Fruit fly (Drosophila melanogaster) whole organism, embryonic: ENCODE results near the gene L2HGDH.

ENCODE experiments used
- Abd-B ChIP-seq: fragments of 200-800 bp; sonication (Bioruptor generic); optimal IDR thresholded peaks from 2 replicates; lab custom pipeline; 2018; ENCODE audit warnings: missing biosample characterization, mild to moderate bottlenecking, missing genetic modification characterization, moderate library complexity
- CG10654 ChIP-seq: fragments of 200-800 bp; sonication (Bioruptor generic); optimal IDR thresholded peaks from 2 replicates; lab custom pipeline; 2016; ENCODE audit warnings: missing biosample characterization, missing genetic modification characterization
- CG11560 ChIP-seq: fragments of 200-800 bp; sonication (Bioruptor generic); IDR thresholded peaks from 3 replicates; pipeline ENCODE4 v1.3.6; 2022; ENCODE audit warnings: missing biosample characterization, missing genetic modification characterization
- CG12299 ChIP-seq: fragments of 200-800 bp; sonication (Bioruptor generic); optimal IDR thresholded peaks from 2 replicates; lab custom pipeline; 2018; ENCODE audit warnings: missing biosample characterization, mild to moderate bottlenecking, missing genetic modification characterization
- CG14441 ChIP-seq: fragments of 200-800 bp; sonication (Bioruptor generic); IDR thresholded peaks from 2 replicates; pipeline ENCODE4 v1.3.6; 2022; ENCODE audit warnings: missing biosample characterization, missing genetic modification characterization
- CG15269 ChIP-seq: fragments of 200-800 bp; sonication (Bioruptor generic); optimal IDR thresholded peaks from 2 replicates; lab custom pipeline; 2018; ENCODE audit warnings: missing biosample characterization, mild to moderate bottlenecking, missing genetic modification characterization, moderate library complexity
- CG1529 ChIP-seq: fragments of 200-800 bp; sonication (Bioruptor generic); optimal IDR thresholded peaks from 3 replicates; lab custom pipeline; 2018; ENCODE audit warnings: missing biosample characterization, missing genetic modification characterization
- CG15696 ChIP-seq: fragments of 200-800 bp; sonication (Bioruptor generic); optimal IDR thresholded peaks from 2 replicates; lab custom pipeline; 2019; ENCODE audit warnings: missing biosample characterization, mild to moderate bottlenecking, missing genetic modification characterization, moderate library complexity
- CG17186 ChIP-seq: fragments of 200-800 bp; sonication (Bioruptor generic); optimal IDR thresholded peaks from 3 replicates; lab custom pipeline; 2017; ENCODE audit warnings: missing biosample characterization, missing genetic modification reagents, missing genetic modification characterization
- CG1792 ChIP-seq: fragments of 200-800 bp; sonication (Bioruptor generic); optimal IDR thresholded peaks from 2 replicates; lab custom pipeline; 2016; ENCODE audit warnings: missing biosample characterization, missing genetic modification characterization
- CG2120 ChIP-seq: fragments of 200-800 bp; sonication (Bioruptor generic); optimal IDR thresholded peaks from 3 replicates; lab custom pipeline; 2016; ENCODE audit warnings: missing biosample characterization, missing genetic modification characterization
- CG2129 ChIP-seq: fragments of 200-800 bp; sonication (Bioruptor generic); IDR thresholded peaks from 2 replicates; pipeline ENCODE4 v1.3.6; 2022; ENCODE audit warnings: missing biosample characterization, missing genetic modification characterization; ENCODE audit not compliant: partially characterized antibody
- CG2199 ChIP-seq: fragments of 200-800 bp; sonication (Bioruptor generic); IDR thresholded peaks from 3 replicates; pipeline ENCODE4 v1.3.6; 2022; ENCODE audit warnings: missing biosample characterization, missing genetic modification characterization
- CG2889 ChIP-seq: fragments of 200-800 bp; sonication (Bioruptor generic); IDR thresholded peaks from 3 replicates; pipeline ENCODE4 v1.3.6; 2022; ENCODE audit warnings: missing biosample characterization, missing genetic modification characterization
- CG5180 ChIP-seq: fragments of 200-800 bp; sonication (Bioruptor generic); optimal IDR thresholded peaks from 3 replicates; lab custom pipeline; 2017; ENCODE audit warnings: missing biosample characterization, missing genetic modification characterization, mild to moderate bottlenecking, moderate library complexity, missing genetic modification reagents
- CG6254 ChIP-seq: fragments of 200-800 bp; sonication (Bioruptor generic); optimal IDR thresholded peaks from 3 replicates; lab custom pipeline; 2017; ENCODE audit warnings: mild to moderate bottlenecking, missing biosample characterization, missing genetic modification reagents, missing genetic modification characterization
- CG6654 ChIP-seq: fragments of 200-800 bp; sonication (Bioruptor generic); optimal IDR thresholded peaks from 2 replicates; lab custom pipeline; 2017; ENCODE audit warnings: missing biosample characterization, mild to moderate bottlenecking, missing genetic modification characterization
- CG7271 ChIP-seq: fragments of 200-800 bp; sonication (Bioruptor generic); optimal IDR thresholded peaks from 2 replicates; lab custom pipeline; 2018; ENCODE audit warnings: missing biosample characterization, mild to moderate bottlenecking, missing genetic modification characterization, moderate library complexity
- CG7963 ChIP-seq: fragments of 200-800 bp; sonication (Bioruptor generic); IDR thresholded peaks from 3 replicates; pipeline ENCODE4 v1.3.6; 2022; ENCODE audit warnings: missing biosample characterization, missing genetic modification characterization; ENCODE audit not compliant: partially characterized antibody
- CG8478 ChIP-seq: fragments of >200 bp; optimal IDR thresholded peaks from 2 replicates; lab custom pipeline; 2018
- CG8924 ChIP-seq: fragments of 200-800 bp; optimal IDR thresholded peaks from 3 replicates; lab custom pipeline; 2019; ENCODE audit warnings: missing biosample characterization, mild to moderate bottlenecking, missing genetic modification characterization, moderate library complexity
- CG9215 ChIP-seq: fragments of 200-800 bp; sonication (Bioruptor generic); IDR thresholded peaks from 2 replicates; pipeline ENCODE4 v1.3.6; 2022; ENCODE audit warnings: missing biosample characterization, missing genetic modification characterization
- Doc3 ChIP-seq: fragments of 200-800 bp; sonication (Bioruptor generic); IDR thresholded peaks from 3 replicates; pipeline ENCODE4 v1.3.6; 2022; ENCODE audit warnings: missing biosample characterization, missing genetic modification characterization; ENCODE audit not compliant: partially characterized antibody
- H2.0 ChIP-seq: fragments of 200-800 bp; sonication (Bioruptor generic); IDR thresholded peaks from 2 replicates; pipeline ENCODE4 v1.3.6; 2022; ENCODE audit warnings: missing biosample characterization, missing genetic modification characterization
- Hand ChIP-seq: fragments of 200-800 bp; sonication (Bioruptor generic); optimal IDR thresholded peaks from 2 replicates; lab custom pipeline; 2017; ENCODE audit warnings: mild to moderate bottlenecking, missing biosample characterization, missing genetic modification reagents, missing genetic modification characterization
- HmgZ ChIP-seq: fragments of 200-800 bp; sonication (Bioruptor generic); optimal IDR thresholded peaks from 2 replicates; lab custom pipeline; 2018; ENCODE audit warnings: missing biosample characterization, mild to moderate bottlenecking, missing genetic modification characterization
- Hr39 ChIP-seq: fragments of >200 bp; optimal IDR thresholded peaks from 2 replicates; lab custom pipeline; 2017
- Hr51 ChIP-seq, 2 experiments: fragments of 200-800 bp; sonication (Bioruptor generic); optimal IDR thresholded peaks; 2 replicates in 1 of 2; 3 replicates in 1 of 2; lab custom pipeline; 2016 to 2018; ENCODE audit warnings: missing biosample characterization in 2 of 2, missing genetic modification characterization in 2 of 2, mild to moderate bottlenecking in 1 of 2, moderate library complexity in 1 of 2
- Lhr ChIP-seq: fragments of 200-800 bp; sonication (Bioruptor generic); optimal IDR thresholded peaks from 3 replicates; lab custom pipeline; 2017; ENCODE audit warnings: mild to moderate bottlenecking, missing biosample characterization, missing genetic modification reagents, missing genetic modification characterization
- MBD-R2 ChIP-seq: fragments of 200-800 bp; sonication (Bioruptor generic); IDR thresholded peaks from 2 replicates; pipeline ENCODE4 v1.3.6; 2022; ENCODE audit warnings: missing biosample characterization, missing genetic modification characterization
- Max ChIP-seq: fragments of 200-800 bp; sonication (Bioruptor generic); optimal IDR thresholded peaks from 2 replicates; lab custom pipeline; 2016; ENCODE audit warnings: missing biosample characterization, mild to moderate bottlenecking, missing genetic modification characterization
- NC2α ChIP-seq: fragments of 200-800 bp; sonication (Bioruptor generic); optimal IDR thresholded peaks from 2 replicates; lab custom pipeline; 2016; ENCODE audit warnings: missing biosample characterization, missing genetic modification characterization
- Ravus ChIP-seq: fragments of 200-800 bp; sonication (Bioruptor generic); IDR thresholded peaks from 2 replicates; pipeline ENCODE4 v1.3.6; 2022; ENCODE audit warnings: missing biosample characterization, missing genetic modification characterization
- Six4 ChIP-seq: fragments of 200-800 bp; sonication (Bioruptor generic); optimal IDR thresholded peaks from 2 replicates; lab custom pipeline; 2016; ENCODE audit warnings: missing biosample characterization, missing genetic modification characterization
- Sry-δ ChIP-seq: fragments of 200-800 bp; sonication (Bioruptor generic); optimal IDR thresholded peaks from 2 replicates; lab custom pipeline; 2016; ENCODE audit warnings: missing biosample characterization, missing genetic modification characterization
- Ssrp ChIP-seq: fragments of 200-800 bp; sonication (Bioruptor generic); optimal IDR thresholded peaks from 2 replicates; lab custom pipeline; 2018; ENCODE audit warnings: missing biosample characterization, mild to moderate bottlenecking, missing genetic modification characterization, moderate library complexity
- bcd ChIP-seq: fragments of 200-800 bp; sonication (Bioruptor generic); optimal IDR thresholded peaks from 2 replicates; lab custom pipeline; 2017; ENCODE audit warnings: missing biosample characterization, mild to moderate bottlenecking, missing genetic modification characterization
- da ChIP-seq: fragments of 200-800 bp; sonication (Bioruptor generic); optimal IDR thresholded peaks from 2 replicates; lab custom pipeline; 2016; ENCODE audit warnings: missing biosample characterization, missing genetic modification characterization
- dm ChIP-seq: fragments of 200-800 bp; sonication (Bioruptor generic); optimal IDR thresholded peaks from 3 replicates; lab custom pipeline; 2016; ENCODE audit warnings: missing biosample characterization, missing genetic modification characterization
- gem ChIP-seq: fragments of 200-800 bp; sonication (Bioruptor generic); optimal IDR thresholded peaks from 2 replicates; lab custom pipeline; 2019; ENCODE audit warnings: missing biosample characterization, mild to moderate bottlenecking, missing genetic modification characterization, moderate library complexity
- grau ChIP-seq: fragments of 200-800 bp; optimal IDR thresholded peaks from 3 replicates; lab custom pipeline; 2019; ENCODE audit warnings: missing biosample characterization, mild to moderate bottlenecking, missing genetic modification characterization, moderate library complexity
- her ChIP-seq: fragments of 200-800 bp; sonication (Bioruptor generic); optimal IDR thresholded peaks from 2 replicates; lab custom pipeline; 2016; ENCODE audit warnings: missing biosample characterization, missing genetic modification characterization
- lab ChIP-seq: fragments of 200-800 bp; sonication (Bioruptor generic); optimal IDR thresholded peaks from 3 replicates; lab custom pipeline; 2017; ENCODE audit warnings: missing biosample characterization, missing genetic modification characterization, mild to moderate bottlenecking, moderate library complexity, missing genetic modification reagents
- lilli ChIP-seq: fragments of 200-800 bp; sonication (Bioruptor generic); optimal IDR thresholded peaks from 3 replicates; lab custom pipeline; 2016; ENCODE audit warnings: missing biosample characterization, missing genetic modification characterization
- pho ChIP-seq: fragments of 200-800 bp; sonication (Bioruptor generic); optimal IDR thresholded peaks from 2 replicates; lab custom pipeline; 2016; ENCODE audit warnings: missing biosample characterization, missing genetic modification characterization
- seq ChIP-seq: fragments of 200-800 bp; sonication (Bioruptor generic); IDR thresholded peaks from 2 replicates; pipeline ENCODE4 v1.3.6; 2022; ENCODE audit warnings: missing biosample characterization, missing genetic modification characterization
- slou ChIP-seq: fragments of 200-800 bp; sonication (Bioruptor generic); optimal IDR thresholded peaks from 3 replicates; lab custom pipeline; 2016; ENCODE audit warnings: missing biosample characterization, missing genetic modification characterization
- ssp ChIP-seq: fragments of 200-800 bp; sonication (Bioruptor generic); IDR thresholded peaks from 2 replicates; pipeline ENCODE4 v1.3.6; 2022; ENCODE audit warnings: missing biosample characterization, missing genetic modification characterization
- sug ChIP-seq: fragments of 200-800 bp; optimal IDR thresholded peaks from 2 replicates; lab custom pipeline; 2019; ENCODE audit warnings: missing biosample characterization, mild to moderate bottlenecking, missing genetic modification characterization, moderate library complexity
- tin ChIP-seq: fragments of 200-800 bp; sonication (Bioruptor generic); optimal IDR thresholded peaks from 3 replicates; lab custom pipeline; 2016; ENCODE audit warnings: missing biosample characterization, missing genetic modification characterization
- tx ChIP-seq: fragments of 200-800 bp; sonication (Bioruptor generic); optimal IDR thresholded peaks from 2 replicates; lab custom pipeline; 2016; ENCODE audit warnings: missing biosample characterization, missing genetic modification characterization
- vvl ChIP-seq: fragments of 200-800 bp; sonication (Bioruptor generic); IDR thresholded peaks from 2 replicates; pipeline ENCODE4 v1.3.6; 2022; ENCODE audit warnings: missing biosample characterization, missing genetic modification characterization

Gene L2HGDH

DNA sequence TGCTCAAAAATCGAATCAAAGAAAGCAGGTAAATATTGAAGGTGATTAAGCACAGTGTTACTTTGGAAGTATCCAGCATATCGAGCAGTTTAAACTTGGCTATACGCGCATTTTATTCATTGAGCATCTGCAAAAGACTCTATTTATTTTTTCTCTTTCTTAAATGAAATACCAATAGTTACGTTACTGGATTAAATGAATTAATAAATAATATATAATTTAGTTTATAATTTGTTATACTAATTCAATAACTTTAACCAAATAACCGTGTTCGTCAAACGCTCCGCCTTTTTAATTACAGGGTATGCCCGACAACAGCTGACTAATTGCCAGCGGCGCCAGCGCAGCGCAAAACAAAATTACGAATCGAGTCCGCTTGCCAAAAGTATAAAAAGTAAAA is 7.4 kb downstream of the L2HGDH start (continued):
- no peak for TF ChIP-seq CG2129 (GFP tag; lab: Robert Waterston, UW)
- TF ChIP-seq CG15269 (tag; lab: Kevin White, UChicago) = peak; percentile 65
- TF ChIP-seq grau (tag; lab: Kevin White, UChicago) = peak; percentile 62
- no peak for TF ChIP-seq CG6654 (GFP tag; lab: Kevin White, UChicago)
- TF ChIP-seq Ssrp = no peak
- TF ChIP-seq lab = peak; percentile 79
- TF ChIP-seq CG1792 (GFP tag; lab: Kevin White, UChicago) = no peak
- no peak for TF ChIP-seq Hr39 (lab: Kevin White, UChicago)
- peak; percentile 5 for TF ChIP-seq lilli (GFP tag; lab: Kevin White, UChicago)
- no peak for TF ChIP-seq CG6254 (GFP tag; lab: Kevin White, UChicago)
- no peak for TF ChIP-seq CG2120 (GFP tag; lab: Kevin White, UChicago)
- peak; percentile 16 for TF ChIP-seq CG15696 (tag; lab: Kevin White, UChicago)
- no peak for TF ChIP-seq tx (GFP tag; lab: Kevin White, UChicago)
- TF ChIP-seq Doc3 (GFP tag; lab: Robert Waterston, UW) = no peak
- TF ChIP-seq CG17186 (GFP tag; lab: Kevin White, UChicago) = no peak
- no peak for TF ChIP-seq CG7271 (tag; lab: Kevin White, UChicago)
- TF ChIP-seq da (GFP tag; lab: Kevin White, UChicago) = no peak
- no peak for TF ChIP-seq tin (GFP tag; lab: Kevin White, UChicago)
- peak; percentile 31 for TF ChIP-seq sug (tag; lab: Kevin White, UChicago)
- TF ChIP-seq MBD-R2 (GFP tag; lab: Robert Waterston, UW) = peak; percentile 29; the same call in 1 of the 2 replicates
- TF ChIP-seq H2.0 = no peak
- peak; percentile 49 for TF ChIP-seq vvl (GFP tag; lab: Robert Waterston, UW)
- TF ChIP-seq NC2α = no peak
- TF ChIP-seq CG9215 (GFP tag; lab: Robert Waterston, UW) = peak; percentile 71
- TF ChIP-seq dm = no peak
- no peak for TF ChIP-seq CG7963 (GFP tag; lab: Robert Waterston, UW)
- TF ChIP-seq bcd (GFP tag; lab: Kevin White, UChicago) = peak; percentile 29
- TF ChIP-seq gem (tag; lab: Kevin White, UChicago) = peak; percentile 61
- no peak for TF ChIP-seq Sry-δ (GFP tag; lab: Kevin White, UChicago)
- no peak for TF ChIP-seq CG10654
- no peak for TF ChIP-seq CG11560
- peak in 1 of 2 experiments; percentile 47 for TF ChIP-seq Hr51 (GFP tag; optimal IDR thresholded peaks at IDR 0.05; lab: Kevin White, UChicago)
- no peak for TF ChIP-seq CG8478 (lab: Kevin White, UChicago)
- peak; percentile 27 for TF ChIP-seq Ravus (GFP tag; lab: Robert Waterston, UW)
- peak; percentile 38 for TF ChIP-seq Hand (GFP tag; lab: Kevin White, UChicago)
- no peak for TF ChIP-seq slou (GFP tag; lab: Kevin White, UChicago)
- no peak for TF ChIP-seq Six4
- no peak for TF ChIP-seq seq (GFP tag; lab: Robert Waterston, UW)
- no peak for TF ChIP-seq CG12299 (tag; lab: Kevin White, UChicago)
- peak; percentile 33 for TF ChIP-seq Abd-B (GFP tag; lab: Kevin White, UChicago)
- TF ChIP-seq CG2889 (GFP tag; lab: Robert Waterston, UW) = no peak; the same call in 2 of the 3 replicates
- no peak for TF ChIP-seq CG5180 (GFP tag; lab: Kevin White, UChicago)
- TF ChIP-seq ssp (GFP tag; lab: Robert Waterston, UW) = no peak
- no peak for TF ChIP-seq CG2199
- TF ChIP-seq CG1529 = no peak
- no peak for TF ChIP-seq Lhr (GFP tag; lab: Kevin White, UChicago)
- TF ChIP-seq CG14441 = peak; percentile 46; the same call in 1 of the 2 replicates
- TF ChIP-seq HmgZ (tag; lab: Kevin White, UChicago) = no peak
- no peak for TF ChIP-seq CG8924 (tag; lab: Kevin White, UChicago)
- no peak for TF ChIP-seq Max (GFP tag; lab: Kevin White, UChicago)
- no peak for TF ChIP-seq her (GFP tag; lab: Kevin White, UChicago)
- no peak for TF ChIP-seq pho
